Fruit fly (Drosophila melanogaster) whole organism, embryonic: ENCODE data around the gene Nup37.

Experiments used
- BtbVII ChIP-seq: fragments of 200-800 bp; sonication (Bioruptor generic); optimal IDR thresholded peaks from 3 replicates; lab custom pipeline; 2017; ENCODE audit warnings: missing biosample characterization, mild to moderate bottlenecking, missing genetic modification characterization
- CG10543 ChIP-seq: fragments of 200-800 bp; sonication (Bioruptor generic); optimal IDR thresholded peaks from 3 replicates; lab custom pipeline; 2017; ENCODE audit warnings: missing biosample characterization, mild to moderate bottlenecking, missing genetic modification characterization, moderate library complexity
- CG10959 ChIP-seq: fragments of 200-800 bp; sonication (Bioruptor generic); IDR thresholded peaks from 2 replicates; pipeline ENCODE4 v1.3.6; 2022; ENCODE audit warnings: missing biosample characterization, missing genetic modification characterization
- CG11723 ChIP-seq: fragments of 200-800 bp; sonication (Bioruptor generic); optimal IDR thresholded peaks from 2 replicates; lab custom pipeline; 2017; ENCODE audit warnings: missing biosample characterization, mild to moderate bottlenecking, missing genetic modification characterization
- CG12236 ChIP-seq: fragments of 200-800 bp; sonication (Bioruptor generic); optimal IDR thresholded peaks from 2 replicates; lab custom pipeline; 2016; ENCODE audit warnings: missing biosample characterization, missing genetic modification characterization
- CG12299 ChIP-seq: fragments of 200-800 bp; sonication (Bioruptor generic); optimal IDR thresholded peaks from 2 replicates; lab custom pipeline; 2018; ENCODE audit warnings: missing biosample characterization, mild to moderate bottlenecking, missing genetic modification characterization
- CG12769 ChIP-seq: fragments of 200-800 bp; sonication (Bioruptor generic); optimal IDR thresholded peaks from 2 replicates; lab custom pipeline; 2019; ENCODE audit warnings: missing biosample characterization, mild to moderate bottlenecking, missing genetic modification characterization, moderate library complexity
- CG13424 ChIP-seq: fragments of 200-800 bp; sonication (Bioruptor generic); optimal IDR thresholded peaks from 2 replicates; lab custom pipeline; 2019; ENCODE audit warnings: missing biosample characterization, mild to moderate bottlenecking, missing genetic modification characterization, moderate library complexity
- CG14014 ChIP-seq: fragments of 200-800 bp; sonication (Bioruptor generic); IDR thresholded peaks from 2 replicates; pipeline ENCODE4 v1.3.6; 2022; ENCODE audit warnings: missing biosample characterization, missing genetic modification characterization
- CG14965 ChIP-seq: fragments of 200-800 bp; sonication (Bioruptor generic); optimal IDR thresholded peaks from 2 replicates; lab custom pipeline; 2016; ENCODE audit warnings: missing biosample characterization, missing genetic modification characterization, borderline replicate concordance
- CG15269 ChIP-seq: fragments of 200-800 bp; sonication (Bioruptor generic); optimal IDR thresholded peaks from 2 replicates; lab custom pipeline; 2018; ENCODE audit warnings: missing biosample characterization, mild to moderate bottlenecking, missing genetic modification characterization, moderate library complexity
- CG15601 ChIP-seq: fragments of 200-800 bp; sonication (Bioruptor generic); optimal IDR thresholded peaks from 3 replicates; lab custom pipeline; 2019; ENCODE audit warnings: missing biosample characterization, mild to moderate bottlenecking, missing genetic modification characterization, moderate library complexity
- CG1603 ChIP-seq: fragments of 200-800 bp; sonication (Bioruptor generic); optimal IDR thresholded peaks from 2 replicates; lab custom pipeline; 2019; ENCODE audit warnings: missing biosample characterization, mild to moderate bottlenecking, missing genetic modification characterization, moderate library complexity
- CG17385 ChIP-seq: fragments of 200-800 bp; sonication (Bioruptor generic); optimal IDR thresholded peaks from 3 replicates; lab custom pipeline; 2018; ENCODE audit warnings: missing biosample characterization, mild to moderate bottlenecking, missing genetic modification characterization
- CG17568 ChIP-seq: fragments of 200-800 bp; sonication (Bioruptor generic); optimal IDR thresholded peaks from 2 replicates; lab custom pipeline; 2018; ENCODE audit warnings: missing biosample characterization, mild to moderate bottlenecking, missing genetic modification characterization, moderate library complexity
- CG31224 ChIP-seq: fragments of 200-800 bp; sonication (Bioruptor generic); IDR thresholded peaks from 2 replicates; pipeline ENCODE4 v1.3.6; 2022; ENCODE audit warnings: missing biosample characterization, missing genetic modification characterization
- CG3726 ChIP-seq: fragments of 200-800 bp; sonication (Bioruptor generic); IDR thresholded peaks from 3 replicates; pipeline ENCODE4, ENCODE4 v1.3.6; 2022; ENCODE audit warnings: missing biosample characterization, missing genetic modification characterization
- CG3838 ChIP-seq: fragments of 200-800 bp; sonication (Bioruptor generic); optimal IDR thresholded peaks from 3 replicates; lab custom pipeline; 2016; ENCODE audit warnings: missing biosample characterization, missing genetic modification characterization
- CG6791 ChIP-seq: fragments of 200-800 bp; sonication (Bioruptor generic); IDR thresholded peaks from 3 replicates; pipeline ENCODE4 v1.3.6; 2022; ENCODE audit warnings: missing biosample characterization, missing genetic modification characterization; ENCODE audit not compliant: partially characterized antibody
- CG6813 ChIP-seq: fragments of 200-800 bp; sonication (Bioruptor generic); optimal IDR thresholded peaks from 2 replicates; lab custom pipeline; 2017; ENCODE audit warnings: missing biosample characterization, missing genetic modification characterization, mild to moderate bottlenecking, moderate library complexity, missing genetic modification reagents
- CG6854 ChIP-seq: fragments of 200-800 bp; sonication (Bioruptor generic); optimal IDR thresholded peaks from 3 replicates; lab custom pipeline; 2017; ENCODE audit warnings: missing biosample characterization, mild to moderate bottlenecking, missing genetic modification characterization
- CG8765 ChIP-seq: fragments of 200-800 bp; sonication (Bioruptor generic); IDR thresholded peaks from 2 replicates; pipeline ENCODE4 v1.3.6; 2022; ENCODE audit warnings: missing biosample characterization, missing genetic modification characterization
- E2f2 ChIP-seq: fragments of 200-800 bp; sonication (Bioruptor generic); IDR thresholded peaks from 2 replicates; pipeline ENCODE4 v1.3.6; 2022; ENCODE audit warnings: missing biosample characterization, missing genetic modification characterization
- Fer1 ChIP-seq: fragments of 200-800 bp; sonication (Bioruptor generic); optimal IDR thresholded peaks from 2 replicates; lab custom pipeline; 2017; ENCODE audit warnings: missing biosample characterization, mild to moderate bottlenecking, missing genetic modification characterization
- Gug ChIP-seq: fragments of 200-800 bp; sonication (Bioruptor generic); IDR thresholded peaks from 4 replicates; pipeline ENCODE4 v1.3.6; 2022; ENCODE audit warnings: missing biosample characterization, missing genetic modification characterization
- HLHmδ ChIP-seq: fragments of 200-800 bp; sonication (Bioruptor generic); optimal IDR thresholded peaks from 2 replicates; lab custom pipeline; 2018; ENCODE audit warnings: missing biosample characterization, mild to moderate bottlenecking, missing genetic modification characterization, moderate library complexity
- Hmr ChIP-seq: fragments of 200-800 bp; sonication (Bioruptor generic); optimal IDR thresholded peaks from 3 replicates; lab custom pipeline; 2017; ENCODE audit warnings: mild to moderate bottlenecking, missing biosample characterization, missing genetic modification reagents, missing genetic modification characterization
- Max ChIP-seq: fragments of 200-800 bp; sonication (Bioruptor generic); optimal IDR thresholded peaks from 2 replicates; lab custom pipeline; 2016; ENCODE audit warnings: missing biosample characterization, mild to moderate bottlenecking, missing genetic modification characterization
- NC2β ChIP-seq: fragments of 200-800 bp; sonication (Bioruptor generic); optimal IDR thresholded peaks from 2 replicates; lab custom pipeline; 2016; ENCODE audit warnings: missing biosample characterization, missing genetic modification characterization
- Pdp1 ChIP-seq, 2 experiments: fragments of 200-800 bp; sonication (Bioruptor generic); optimal IDR thresholded peaks; 3 replicates each; lab custom pipeline; 2016; ENCODE audit warnings: missing biosample characterization in 2 of 2, missing genetic modification characterization in 2 of 2, mild to moderate bottlenecking in 1 of 2, moderate library complexity in 1 of 2
- Rx ChIP-seq: fragments of 200-800 bp; sonication (Bioruptor generic); IDR thresholded peaks from 2 replicates; pipeline ENCODE4 v1.3.6; 2022; ENCODE audit warnings: missing biosample characterization, missing genetic modification characterization
- Spps ChIP-seq: fragments of 200-800 bp; sonication (Bioruptor generic); optimal IDR thresholded peaks from 2 replicates; lab custom pipeline; 2018; ENCODE audit warnings: missing biosample characterization, mild to moderate bottlenecking, missing genetic modification characterization
- Sry-δ ChIP-seq: fragments of 200-800 bp; sonication (Bioruptor generic); optimal IDR thresholded peaks from 2 replicates; lab custom pipeline; 2016; ENCODE audit warnings: missing biosample characterization, missing genetic modification characterization
- aop ChIP-seq: fragments of 200-800 bp; sonication (Bioruptor generic); IDR thresholded peaks from 2 replicates; pipeline ENCODE4 v1.3.6; 2022; ENCODE audit warnings: missing biosample characterization, missing genetic modification characterization
- bcd ChIP-seq: fragments of 200-800 bp; sonication (Bioruptor generic); optimal IDR thresholded peaks from 2 replicates; lab custom pipeline; 2017; ENCODE audit warnings: missing biosample characterization, mild to moderate bottlenecking, missing genetic modification characterization
- cad ChIP-seq: fragments of >200 bp; optimal IDR thresholded peaks from 2 replicates; lab custom pipeline; 2017; ENCODE audit warnings: missing biosample characterization, missing genetic modification characterization
- chn ChIP-seq: fragments of 200-800 bp; sonication (Bioruptor generic); optimal IDR thresholded peaks from 2 replicates; lab custom pipeline; 2016; ENCODE audit warnings: missing biosample characterization, missing genetic modification characterization
- en ChIP-seq: fragments of 200-800 bp; sonication (Bioruptor generic); optimal IDR thresholded peaks from 2 replicates; lab custom pipeline; 2016; ENCODE audit warnings: missing biosample characterization, missing genetic modification characterization
- fd3F ChIP-seq: fragments of 200-800 bp; sonication (Bioruptor generic); optimal IDR thresholded peaks from 2 replicates; lab custom pipeline; 2018; ENCODE audit warnings: missing biosample characterization, mild to moderate bottlenecking, missing genetic modification characterization, moderate library complexity
- gce ChIP-seq: fragments of 200-800 bp; sonication (Bioruptor generic); IDR thresholded peaks from 3 replicates; pipeline ENCODE4 v1.3.6; 2022; ENCODE audit warnings: missing biosample characterization, missing genetic modification characterization
- lola ChIP-seq, 3 experiments: fragments of >200 bp in 2 of 3; fragments of 200-800 bp in 1 of 3; sonication (Bioruptor generic) in 1 of 3; optimal IDR thresholded peaks; 2 replicates each; lab custom pipeline; 2017 to 2019; ENCODE audit warnings: missing biosample characterization in 3 of 3, missing genetic modification characterization in 3 of 3, mild to moderate bottlenecking in 1 of 3, moderate library complexity in 1 of 3
- onecut ChIP-seq: fragments of 200-800 bp; sonication (Bioruptor generic); IDR thresholded peaks from 2 replicates; pipeline ENCODE4 v1.3.6; 2022; ENCODE audit warnings: missing biosample characterization, missing genetic modification characterization
- otp ChIP-seq: fragments of 200-800 bp; sonication (Bioruptor generic); IDR thresholded peaks from 3 replicates; pipeline ENCODE4, ENCODE4 v1.3.6; 2022; ENCODE audit warnings: missing biosample characterization, missing genetic modification characterization
- pan ChIP-seq, 4 experiments: fragments of >200 bp in 3 of 4; fragments of 200-800 bp in 1 of 4; sonication (Bioruptor generic) in 1 of 4; optimal IDR thresholded peaks in 3 of 4; IDR thresholded peaks in 1 of 4; 2 replicates each; pipeline versions ENCODE4 v1.3.6 to Lab custom; 2017 to 2022; ENCODE audit warnings: missing biosample characterization in 2 of 4, missing genetic modification characterization in 2 of 4, mixed read lengths in 1 of 4
- sd ChIP-seq: fragments of 200-800 bp; sonication (Bioruptor generic); optimal IDR thresholded peaks from 3 replicates; lab custom pipeline; 2018; ENCODE audit warnings: missing biosample characterization, mild to moderate bottlenecking, missing genetic modification characterization, moderate library complexity
- sens ChIP-seq: fragments of 200-800 bp; sonication (Bioruptor generic); peaks from one replicate; lab custom pipeline; 2016; ENCODE audit warnings: missing biosample characterization, missing genetic modification characterization
- sens-2 ChIP-seq: fragments of 200-800 bp; sonication (Bioruptor generic); IDR thresholded peaks from 2 replicates; pipeline ENCODE4 v1.3.6; 2022; ENCODE audit warnings: missing biosample characterization, missing genetic modification characterization
- seq ChIP-seq: fragments of 200-800 bp; sonication (Bioruptor generic); IDR thresholded peaks from 2 replicates; pipeline ENCODE4 v1.3.6; 2022; ENCODE audit warnings: missing biosample characterization, missing genetic modification characterization
- sisA ChIP-seq: fragments of 200-800 bp; sonication (Bioruptor generic); IDR thresholded peaks from 2 replicates; pipeline ENCODE4 v1.3.6; 2022; ENCODE audit warnings: missing biosample characterization, missing genetic modification characterization
- tgo ChIP-seq: fragments of 200-800 bp; sonication (Bioruptor generic); IDR thresholded peaks from 3 replicates; pipeline ENCODE4 v1.3.6; 2022; ENCODE audit warnings: missing biosample characterization, missing genetic modification characterization
- twi ChIP-seq: fragments of 200-800 bp; optimal IDR thresholded peaks from 2 replicates; lab custom pipeline; 2019; ENCODE audit warnings: missing biosample characterization, mild to moderate bottlenecking, missing genetic modification characterization, moderate library complexity

Gene Nup37

DNA sequence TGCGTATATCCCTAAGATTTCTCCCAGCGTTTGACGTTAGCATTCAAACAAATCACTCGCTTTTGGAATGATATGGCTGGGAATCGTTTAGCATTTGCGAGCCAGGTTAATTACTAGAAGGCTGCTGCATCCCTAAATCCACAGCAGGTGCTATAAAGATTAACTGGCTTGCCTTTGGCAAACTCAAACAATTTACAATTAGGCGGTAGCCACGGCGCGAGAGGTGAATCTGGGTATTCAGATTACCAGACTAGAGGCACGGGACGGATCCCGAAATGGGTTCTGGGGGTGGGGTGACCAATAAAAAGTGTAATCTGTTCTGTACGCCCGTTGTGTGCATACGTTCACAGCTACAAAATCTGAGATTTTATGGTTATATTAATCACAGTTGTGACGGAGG is 33.7 kb downstream of the Nup37 start, which contains the start of gene CG11892 (continued):
- TF ChIP-seq CG14965 (GFP tag; lab: Kevin White, UChicago), result no peak
- TF ChIP-seq NC2β (GFP tag; lab: Kevin White, UChicago), result no peak
- no peak for TF ChIP-seq cad (GFP tag; lab: Kevin White, UChicago)
- peak; percentile 72 for TF ChIP-seq CG10543 (GFP tag; lab: Kevin White, UChicago)
- TF ChIP-seq sens (GFP tag; lab: Kevin White, UChicago), result no peak
- TF ChIP-seq onecut (GFP tag; lab: Robert Waterston, UW), result no peak; the same call in 1 of the 2 replicates
- TF ChIP-seq twi (tag; lab: Kevin White, UChicago), result no peak
- peak; percentile 56 for TF ChIP-seq CG1603 (tag; lab: Kevin White, UChicago)
- no peak for TF ChIP-seq pan (optimal IDR thresholded peaks at IDR 0.05; lab: Kevin White, UChicago)
- TF ChIP-seq pan (GFP tag; optimal IDR thresholded peaks at IDR 0.05 in 1 of 2, IDR thresholded peaks at IDR 0.05 in 1 of 2), result no peak
- peak; percentile 27; the same call in 1 of the 2 replicates for TF ChIP-seq CG14014 (GFP tag; lab: Robert Waterston, UW)
- no peak for TF ChIP-seq HLHmδ (GFP tag; lab: Kevin White, UChicago)
- TF ChIP-seq CG10959 (GFP tag; lab: Robert Waterston, UW), result no peak
- TF ChIP-seq sisA (GFP tag; lab: Robert Waterston, UW), result no peak
- TF ChIP-seq CG13424, result peak; percentile 52
- peak; percentile 44 for TF ChIP-seq CG17385
- TF ChIP-seq sd (tag; lab: Kevin White, UChicago), result peak; percentile 31
- no peak for TF ChIP-seq aop (GFP tag; lab: Robert Waterston, UW)
- no peak for TF ChIP-seq CG31224 (GFP tag; lab: Robert Waterston, UW)
- no peak for TF ChIP-seq en (GFP tag; lab: Kevin White, UChicago)
- TF ChIP-seq CG11723 (GFP tag; lab: Kevin White, UChicago), result peak; percentile 11
- TF ChIP-seq CG8765 (GFP tag; lab: Robert Waterston, UW), result no peak
- peak; percentile 74 for TF ChIP-seq Fer1 (GFP tag; lab: Kevin White, UChicago)
- TF ChIP-seq CG6813 (GFP tag; lab: Kevin White, UChicago), result no peak
- TF ChIP-seq CG3726 (GFP tag; lab: Robert Waterston, UW), result no peak
- TF ChIP-seq Rx (GFP tag; lab: Robert Waterston, UW), result no peak
- TF ChIP-seq BtbVII (GFP tag; lab: Kevin White, UChicago), result peak; percentile 52
- no peak for TF ChIP-seq Pdp1 (GFP tag; optimal IDR thresholded peaks at IDR 0.05; lab: Kevin White, UChicago)
- no peak for TF ChIP-seq E2f2 (GFP tag; lab: Robert Waterston, UW)
- TF ChIP-seq CG3838, result no peak
- no peak for TF ChIP-seq Spps (tag; lab: Kevin White, UChicago)
- TF ChIP-seq CG6791 (GFP tag; lab: Robert Waterston, UW), result no peak
- no peak for TF ChIP-seq gce (GFP tag; lab: Robert Waterston, UW)
- no peak for TF ChIP-seq seq (GFP tag; lab: Robert Waterston, UW)
- peak; percentile 28 for TF ChIP-seq fd3F (GFP tag; lab: Kevin White, UChicago)
- no peak for TF ChIP-seq tgo
- peak; percentile 45; the same call in 1 of the 3 replicates for TF ChIP-seq otp (GFP tag; lab: Robert Waterston, UW)
- TF ChIP-seq chn, result no peak
- TF ChIP-seq Sry-δ (GFP tag; lab: Kevin White, UChicago), result no peak
- TF ChIP-seq Hmr (GFP tag; lab: Kevin White, UChicago), result peak; percentile 73
- peak; percentile 20 for TF ChIP-seq bcd
- no peak for TF ChIP-seq lola (GFP tag; optimal IDR thresholded peaks at IDR 0.05; lab: Kevin White, UChicago)
- peak; percentile 49 for TF ChIP-seq CG17568
- TF ChIP-seq CG12299, result peak; percentile 18
- peak; percentile 87 for TF ChIP-seq CG12769 (tag; lab: Kevin White, UChicago)
- TF ChIP-seq sens-2, result no peak
- no peak for TF ChIP-seq Max
- TF ChIP-seq CG15269 (tag; lab: Kevin White, UChicago), result peak; percentile 60
- no peak for TF ChIP-seq CG15601 (tag; lab: Kevin White, UChicago)
- TF ChIP-seq CG6854 (GFP tag; lab: Kevin White, UChicago), result peak; percentile 40
- TF ChIP-seq CG12236, result no peak
- TF ChIP-seq Gug (GFP tag; lab: Robert Waterston, UW), result no peak
